Worm (Caenorhabditis elegans) whole organism, L2 larva: Measurements from ENCODE around the gene K07E1.1.

Source experiments
- Y55F3AM.14 ChIP-seq: fragments of 200-800 bp; sonication (Bioruptor generic); optimal IDR thresholded peaks from 2 replicates; lab custom pipeline; 2018; ENCODE audit warnings: mild to moderate bottlenecking, missing genetic modification characterization, missing compliant biosample characterization
- ZK546.5 ChIP-seq: sonication (generic microtip); optimal IDR thresholded peaks from 2 replicates; lab custom pipeline; 2017; ENCODE audit warnings: missing biosample characterization, missing genetic modification characterization
- ama-1 ChIP-seq: fragments of 150-350 bp; optimal IDR thresholded peaks from 2 replicates; lab custom pipeline; 2018; ENCODE audit warnings: inconsistent platforms
- elt-3 ChIP-seq: sonication (generic microtip); optimal IDR thresholded peaks from 2 replicates; lab custom pipeline; 2017; ENCODE audit warnings: missing biosample characterization, missing genetic modification characterization
- mbf-1 ChIP-seq: sonication (generic microtip); optimal IDR thresholded peaks from 2 replicates; lab custom pipeline; 2017; ENCODE audit warnings: missing biosample characterization, missing genetic modification characterization
- nhr-10 ChIP-seq: sonication (generic microtip); optimal IDR thresholded peaks from 2 replicates; lab custom pipeline; 2017; ENCODE audit warnings: missing biosample characterization, missing genetic modification characterization
- nhr-12 ChIP-seq: fragments of 150-350 bp; optimal IDR thresholded peaks from 2 replicates; lab custom pipeline; 2014; ENCODE audit warnings: missing biosample characterization, missing genetic modification characterization
- nhr-21 ChIP-seq: fragments of 150-350 bp; optimal IDR thresholded peaks from 2 replicates; lab custom pipeline; 2014; ENCODE audit warnings: missing biosample characterization, missing genetic modification characterization
- nhr-25 ChIP-seq: fragments of 150-350 bp; sonication (generic microtip); optimal IDR thresholded peaks from 3 replicates; lab custom pipeline; 2014; ENCODE audit warnings: missing biosample characterization, missing genetic modification characterization
- sma-9 ChIP-seq, 2 experiments: fragments of 150-350 bp in 1 of 2; sonication (generic microtip) in 1 of 2; optimal IDR thresholded peaks; 2 replicates each; lab custom pipeline; 2014 to 2016; ENCODE audit warnings: missing genetic modification characterization in 2 of 2, mild to moderate bottlenecking in 1 of 2, missing biosample characterization in 1 of 2, missing compliant biosample characterization in 1 of 2, missing genetic modification reagents in 1 of 2, moderate library complexity in 1 of 2
- snpc-4 ChIP-seq: fragments of 150-350 bp; optimal IDR thresholded peaks from 2 replicates; lab custom pipeline; 2014; ENCODE audit warnings: missing biosample characterization, missing genetic modification characterization
- zag-1 ChIP-seq: fragments of 150-350 bp; optimal IDR thresholded peaks from 2 replicates; lab custom pipeline; 2014; ENCODE audit warnings: missing biosample characterization, missing genetic modification characterization
- ztf-11 ChIP-seq: sonication (generic microtip); optimal IDR thresholded peaks from 2 replicates; lab custom pipeline; 2017; ENCODE audit warnings: missing biosample characterization, missing genetic modification characterization

DNA sequence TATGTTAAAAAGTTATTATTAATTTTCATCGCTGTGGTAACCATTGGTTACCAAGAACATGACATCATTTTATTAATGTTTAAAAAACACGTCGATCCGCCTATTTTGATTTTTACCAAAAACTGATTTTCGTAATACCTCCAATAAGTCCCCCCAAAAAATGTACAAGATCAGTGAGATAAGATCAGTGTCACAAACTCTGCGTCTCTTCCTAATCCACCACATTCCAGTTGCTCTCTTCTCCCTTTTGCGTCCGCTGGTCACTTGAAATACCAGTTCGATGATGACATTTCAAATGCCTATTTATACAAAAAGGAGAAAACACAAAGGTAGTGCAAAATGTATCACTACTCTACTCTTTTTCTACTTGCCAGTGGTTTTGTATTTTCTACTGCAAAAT is 9.2 kb downstream of the K07E1.1 start, which contains the start of gene M03A1.8:
- TF ChIP-seq zag-1 (no peak), nhr-10 (tag; lab: Kevin White, UChicago) (no peak), ztf-11 (tag; lab: Kevin White, UChicago) (no peak), Y55F3AM.14 (no peak), ZK546.5 (tag; lab: Kevin White, UChicago) (no peak), sma-9 (GFP tag; optimal IDR thresholded peaks at IDR 0.05; lab: Kevin White, UChicago) (no peak), sma-9 (tag; optimal IDR thresholded peaks at IDR 0.05; lab: Kevin White, UChicago) (no peak), mbf-1 (no peak), nhr-21 (tag; lab: Kevin White, UChicago) (peak; percentile 37), snpc-4 (tag; lab: Kevin White, UChicago) (no peak), nhr-25 (no peak), elt-3 (no peak), ama-1 (lab: Kevin White, UChicago) (no peak), nhr-12 (tag; lab: Kevin White, UChicago) (no peak)
